Worm (Caenorhabditis elegans) whole organism, midembryonic: ENCODE measurements around the gene aat-8.

Source experiments
- klf-2 ChIP-seq: fragments of 200-800 bp; sonication (Bioruptor generic); conservative IDR thresholded peaks from 2 replicates; pipeline ENCODE4 v1.3.6; 2022; ENCODE audit warnings: missing genetic modification reagents, missing genetic modification characterization, missing compliant biosample characterization
- ztf-23 ChIP-seq: fragments of 200-800 bp; sonication (Bioruptor generic); IDR thresholded peaks from 2 replicates; pipeline ENCODE4 v1.3.6; 2022; ENCODE audit warnings: missing genetic modification reagents, missing genetic modification characterization, missing compliant biosample characterization

DNA sequence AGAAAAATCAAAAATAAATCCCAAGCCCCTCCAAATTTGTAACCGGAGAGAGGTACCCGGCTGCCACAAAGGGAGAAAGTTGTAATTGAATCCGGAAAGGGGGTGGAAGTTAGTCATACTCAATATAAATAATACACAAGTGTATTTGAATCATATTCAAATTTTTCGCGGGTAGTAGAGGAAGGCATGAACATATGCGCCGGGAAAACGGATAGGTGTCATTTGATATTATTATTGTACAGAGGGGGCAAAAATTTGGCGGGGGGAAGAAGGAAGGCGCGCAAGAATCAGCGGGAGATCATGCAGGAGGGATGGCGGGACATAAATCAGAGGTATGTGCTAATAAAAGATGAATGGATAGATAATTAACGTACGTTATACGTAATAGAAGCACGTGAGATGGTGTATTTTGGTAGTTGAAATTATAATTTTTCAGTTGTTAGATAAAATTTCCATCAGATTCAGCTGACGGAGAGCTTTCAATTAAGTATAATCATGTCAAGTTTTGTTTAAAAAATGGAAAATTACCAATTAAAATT, 38.2 kb downstream of the aat-8 start, which contains the start of gene F28F9.3:
- TF ChIP-seq ztf-23 (GFP tag; lab: Robert Waterston, UW), result no peak
- no peak for TF ChIP-seq klf-2
